Worm (Caenorhabditis elegans) whole organism, young adult: ENCODE results near the gene sipa-1.
A peak's percentile ranks its signal among the peaks of the same experiment; 100 is the strongest.

Experiments used
- F23B12.7 ChIP-seq: sonication (generic microtip); optimal IDR thresholded peaks from 2 replicates; lab custom pipeline; 2017; ENCODE audit warnings: missing genetic modification characterization, mild to moderate bottlenecking, missing compliant biosample characterization, antibody characterized with exemption, moderate library complexity; ENCODE audit not compliant: insufficient read depth
- F37B4.10 ChIP-seq: fragments of 200-800 bp; sonication (Bioruptor generic); IDR thresholded peaks from 2 replicates; pipeline ENCODE4 v1.3.6; 2022; ENCODE audit warnings: missing genetic modification characterization, missing compliant biosample characterization
- F49E8.2 ChIP-seq: sonication (generic microtip); optimal IDR thresholded peaks from 3 replicates; lab custom pipeline; 2017; ENCODE audit warnings: missing genetic modification characterization, mild to moderate bottlenecking, missing compliant biosample characterization, antibody characterized with exemption, moderate library complexity; ENCODE audit not compliant: insufficient read depth
- F55B11.4 ChIP-seq: sonication (generic microtip); optimal IDR thresholded peaks from 2 replicates; lab custom pipeline; 2016; ENCODE audit warnings: missing compliant biosample characterization, missing genetic modification characterization, borderline replicate concordance; ENCODE audit not compliant: insufficient read depth
- F57A8.1 ChIP-seq: fragments of 200-800 bp; sonication (Bioruptor generic); optimal IDR thresholded peaks from 2 replicates; lab custom pipeline; 2018; ENCODE audit warnings: mild to moderate bottlenecking, missing genetic modification characterization, moderate library complexity, missing compliant biosample characterization
- K12H6.12 ChIP-seq: fragments of 200-800 bp; sonication (Bioruptor generic); optimal IDR thresholded peaks from 2 replicates; lab custom pipeline; 2018; ENCODE audit warnings: mild to moderate bottlenecking, missing genetic modification characterization, missing compliant biosample characterization
- T07F8.4 ChIP-seq: sonication (generic microtip); optimal IDR thresholded peaks from 2 replicates; lab custom pipeline; 2016; ENCODE audit warnings: mild to moderate bottlenecking, missing genetic modification characterization, moderate library complexity, missing compliant biosample characterization
- Y79H2A.3 ChIP-seq: fragments of 200-800 bp; sonication (Bioruptor generic); conservative IDR thresholded peaks from 2 replicates; pipeline ENCODE4 v1.3.6; 2022; ENCODE audit warnings: missing genetic modification reagents, missing genetic modification characterization, missing compliant biosample characterization
- aptf-2 ChIP-seq: fragments of 200-800 bp; sonication (Bioruptor generic); conservative IDR thresholded peaks from 2 replicates; pipeline ENCODE4 v1.3.6; 2022; ENCODE audit warnings: missing genetic modification reagents, missing genetic modification characterization, missing compliant biosample characterization
- attf-6 ChIP-seq: fragments of 200-800 bp; sonication (Bioruptor generic); IDR thresholded peaks from 2 replicates; pipeline ENCODE4 v1.3.6; 2022; ENCODE audit warnings: missing genetic modification reagents, missing genetic modification characterization, missing compliant biosample characterization
- ceh-100 ChIP-seq: fragments of 200-800 bp; sonication (Bioruptor generic); IDR thresholded peaks from 2 replicates; pipeline ENCODE4 v1.3.6; 2022; ENCODE audit warnings: missing genetic modification reagents, missing genetic modification characterization, missing compliant biosample characterization
- ceh-27 ChIP-seq: fragments of 200-800 bp; sonication (Bioruptor generic); optimal IDR thresholded peaks from 2 replicates; lab custom pipeline; 2018; ENCODE audit warnings: mild to moderate bottlenecking, missing genetic modification characterization, moderate library complexity, missing compliant biosample characterization
- die-1 ChIP-seq: sonication (generic microtip); optimal IDR thresholded peaks from 2 replicates; lab custom pipeline; 2016; ENCODE audit warnings: missing genotype, mild to moderate bottlenecking, missing genetic modification characterization, missing compliant biosample characterization
- dox-1 ChIP-seq: fragments of 200-800 bp; sonication (Bioruptor generic); IDR thresholded peaks from 2 replicates; pipeline ENCODE4 v1.3.6; 2022; ENCODE audit warnings: missing genetic modification reagents, missing genetic modification characterization, missing compliant biosample characterization
- dpl-1 ChIP-seq: fragments of 150-350 bp; optimal IDR thresholded peaks from 2 replicates; lab custom pipeline; 2014; ENCODE audit warnings: missing biosample characterization, missing genetic modification reagents, missing genetic modification characterization
- ekl-4 ChIP-seq: fragments of 200-800 bp; sonication (Bioruptor generic); IDR thresholded peaks from 2 replicates; pipeline ENCODE4 v1.3.6; 2022; ENCODE audit warnings: missing genetic modification reagents, missing genetic modification characterization, missing compliant biosample characterization
- gei-17 ChIP-seq: fragments of 200-800 bp; sonication (Bioruptor generic); optimal IDR thresholded peaks from 2 replicates; lab custom pipeline; 2018; ENCODE audit warnings: mild to moderate bottlenecking, missing genetic modification characterization, missing compliant biosample characterization
- him-1 ChIP-seq: sonication (generic microtip); optimal IDR thresholded peaks from 2 replicates; lab custom pipeline; 2016; ENCODE audit warnings: missing genotype, missing genetic modification reagents, missing genetic modification characterization, missing compliant biosample characterization
- hlh-26 ChIP-seq: fragments of 200-800 bp; sonication (Bioruptor generic); conservative IDR thresholded peaks from 2 replicates; pipeline ENCODE4 v1.3.6; 2022; ENCODE audit warnings: missing genetic modification reagents, missing genetic modification characterization, missing compliant biosample characterization
- hrde-1 ChIP-seq: sonication (generic microtip); optimal IDR thresholded peaks from 2 replicates; lab custom pipeline; 2016; ENCODE audit warnings: missing genetic modification characterization, mild to moderate bottlenecking, missing compliant biosample characterization, moderate library complexity, missing genotype, missing genetic modification reagents, borderline replicate concordance
- hsf-1 ChIP-seq: fragments of 200-800 bp; sonication (Bioruptor generic); IDR thresholded peaks from 2 replicates; pipeline ENCODE4 v1.3.6; 2022; ENCODE audit warnings: missing genetic modification reagents, missing genetic modification characterization, missing compliant biosample characterization
- lin-26 ChIP-seq: fragments of 200-800 bp; sonication (Bioruptor generic); IDR thresholded peaks from 2 replicates; pipeline ENCODE4 v1.3.6; 2022; ENCODE audit warnings: missing genetic modification reagents, missing genetic modification characterization, missing compliant biosample characterization
- lsl-1 ChIP-seq: fragments of 200-800 bp; sonication (Bioruptor generic); optimal IDR thresholded peaks from 2 replicates; lab custom pipeline; 2018; ENCODE audit warnings: mild to moderate bottlenecking, missing genetic modification characterization, moderate library complexity, missing compliant biosample characterization
- madf-10 ChIP-seq: sonication (generic microtip); optimal IDR thresholded peaks from 2 replicates; lab custom pipeline; 2016; ENCODE audit warnings: mild to moderate bottlenecking, missing genetic modification characterization, missing compliant biosample characterization
- mel-28 ChIP-seq: sonication (generic microtip); optimal IDR thresholded peaks from 2 replicates; lab custom pipeline; 2016; ENCODE audit warnings: borderline replicate concordance, mild to moderate bottlenecking, missing genetic modification characterization, missing compliant biosample characterization
- nhr-120 ChIP-seq: fragments of 200-800 bp; sonication (Bioruptor generic); IDR thresholded peaks from 2 replicates; pipeline ENCODE4 v1.3.6; 2022; ENCODE audit warnings: missing genetic modification characterization, missing compliant biosample characterization
- nhr-27 ChIP-seq: fragments of 200-800 bp; sonication (Bioruptor generic); optimal IDR thresholded peaks from 2 replicates; lab custom pipeline; 2018; ENCODE audit warnings: mild to moderate bottlenecking, missing genetic modification characterization, moderate library complexity, missing compliant biosample characterization
- nhr-80 ChIP-seq: sonication (generic microtip); optimal IDR thresholded peaks from 2 replicates; lab custom pipeline; 2016; ENCODE audit warnings: missing genetic modification characterization, missing compliant biosample characterization
- nhr-90 ChIP-seq: sonication (generic microtip); optimal IDR thresholded peaks from 2 replicates; lab custom pipeline; 2016; ENCODE audit warnings: missing genotype, mild to moderate bottlenecking, missing genetic modification characterization, missing compliant biosample characterization
- pbrm-1 ChIP-seq: fragments of 200-800 bp; sonication (Bioruptor generic); IDR thresholded peaks from 2 replicates; pipeline ENCODE4 v1.3.6; 2022; ENCODE audit warnings: missing genetic modification reagents, missing genetic modification characterization, missing compliant biosample characterization
- rcor-1 ChIP-seq: fragments of 200-800 bp; sonication (Bioruptor generic); IDR thresholded peaks from 2 replicates; pipeline ENCODE4 v1.3.6; 2022; ENCODE audit warnings: missing genetic modification reagents, missing genetic modification characterization, missing compliant biosample characterization
- sea-2 ChIP-seq: fragments of 200-800 bp; sonication (Bioruptor generic); IDR thresholded peaks from 2 replicates; pipeline ENCODE4 v1.3.6; 2022; ENCODE audit warnings: missing genetic modification characterization, missing compliant biosample characterization
- snpc-1.3 ChIP-seq: sonication (generic microtip); optimal IDR thresholded peaks from 2 replicates; lab custom pipeline; 2017; ENCODE audit warnings: missing genetic modification characterization, mild to moderate bottlenecking, missing compliant biosample characterization, antibody characterized with exemption, moderate library complexity, missing genotype, missing genetic modification reagents; ENCODE audit not compliant: insufficient read depth
- snpc-3.4 ChIP-seq: sonication (generic microtip); optimal IDR thresholded peaks from 2 replicates; lab custom pipeline; 2017; ENCODE audit warnings: missing genetic modification characterization, mild to moderate bottlenecking, missing compliant biosample characterization, antibody characterized with exemption, moderate library complexity, missing genotype, missing genetic modification reagents
- snpc-4 ChIP-seq, 5 experiments: fragments of 150-350 bp in 1 of 5; sonication (generic microtip) in 4 of 5; optimal IDR thresholded peaks; 2 replicates each; lab custom pipeline; 2014 to 2018; ENCODE audit warnings: missing genetic modification characterization in 5 of 5, missing biosample characterization in 3 of 5, antibody characterized with exemption in 2 of 5, mild to moderate bottlenecking in 2 of 5, missing compliant biosample characterization in 2 of 5, missing genotype in 2 of 5, moderate library complexity in 2 of 5, missing genetic modification reagents in 1 of 5
- xnd-1 ChIP-seq: sonication (generic microtip); optimal IDR thresholded peaks from 2 replicates; lab custom pipeline; 2016; ENCODE audit warnings: missing genotype, missing genetic modification reagents, missing genetic modification characterization, missing compliant biosample characterization
- zfh-2 ChIP-seq: fragments of 200-800 bp; sonication (Bioruptor generic); conservative IDR thresholded peaks from 2 replicates; pipeline ENCODE4 v1.3.6; 2022; ENCODE audit warnings: missing genetic modification reagents, missing genetic modification characterization, missing compliant biosample characterization
- ztf-18 ChIP-seq: sonication (generic microtip); optimal IDR thresholded peaks from 2 replicates; lab custom pipeline; 2016; ENCODE audit warnings: missing genotype, mild to moderate bottlenecking, missing genetic modification characterization, missing compliant biosample characterization
- ztf-22 ChIP-seq: fragments of 200-800 bp; sonication (Bioruptor generic); optimal IDR thresholded peaks from 2 replicates; lab custom pipeline; 2018; ENCODE audit warnings: mild to moderate bottlenecking, missing genetic modification characterization, moderate library complexity, missing compliant biosample characterization
- ztf-25 ChIP-seq: fragments of 200-800 bp; sonication (Bioruptor generic); IDR thresholded peaks from 2 replicates; pipeline ENCODE4 v1.3.6; 2022; ENCODE audit warnings: missing genetic modification reagents, missing genetic modification characterization, missing compliant biosample characterization
- ztf-28 ChIP-seq: fragments of 200-800 bp; sonication (Bioruptor generic); IDR thresholded peaks from 2 replicates; pipeline ENCODE4 v1.3.6; 2022; ENCODE audit warnings: missing genetic modification reagents, missing genetic modification characterization, missing compliant biosample characterization

sipa-1 gene

ce11 chrV:11593888-11594287 lies 43.2 kb downstream of the sipa-1 start:
- TF ChIP-seq dpl-1 (GFP tag; lab: Kevin White, UChicago) (no peak), hrde-1 (tag; lab: Kevin White, UChicago) (no peak), nhr-120 (GFP tag; lab: Robert Waterston, UW) (no peak), ceh-27 (no peak), xnd-1 (tag; lab: Kevin White, UChicago) (no peak), nhr-80 (no peak), snpc-4 (GFP tag; optimal IDR thresholded peaks at IDR 0.05; lab: Kevin White, UChicago) (no peak), snpc-4 (tag; optimal IDR thresholded peaks at IDR 0.05; lab: Kevin White, UChicago) (no peak), gei-17 (GFP tag; lab: Kevin White, UChicago) (no peak), lin-26 (no peak)

- TF ChIP-seq nhr-27 (no peak), snpc-4 (GFP tag; optimal IDR thresholded peaks at IDR 0.05; lab: Kevin White, UChicago) (no peak), snpc-4 (tag; optimal IDR thresholded peaks at IDR 0.05; lab: Kevin White, UChicago) (no peak), attf-6 (GFP tag; lab: Robert Waterston, UW) (no peak), F57A8.1 (no peak), dox-1 (no peak), K12H6.12 (no peak), madf-10 (tag; lab: Kevin White, UChicago) (no peak), Y79H2A.3 (GFP tag; lab: Robert Waterston, UW) (no peak), snpc-3.4 (tag; lab: Kevin White, UChicago) (no peak), pbrm-1 (GFP tag; lab: Robert Waterston, UW) (no peak), F23B12.7 (tag; lab: Kevin White, UChicago) (no peak), sea-2 (GFP tag; lab: Robert Waterston, UW) (no peak), ztf-22 (GFP tag; lab: Kevin White, UChicago) (no peak), die-1 (tag; lab: Kevin White, UChicago) (no peak), zfh-2 (no peak), snpc-1.3 (tag; lab: Kevin White, UChicago) (no peak)
These were observed 43.7 kb downstream of the sipa-1 start, which contains the start of gene srx-80 for ce11 chrV:11593427-11593826. Gene srx-80, plus strand, starts transcription at chrV:11593727.

ce11 chrV:11589433-11589832 lies 47.7 kb downstream of the sipa-1 start, which contains the start of gene srx-82:
Gene srx-82, plus strand, starts transcription at chrV:11589733.
- no peak for TF ChIP-seq hlh-26 (GFP tag; lab: Robert Waterston, UW)
- no peak for TF ChIP-seq T07F8.4 (tag; lab: Kevin White, UChicago)
- TF ChIP-seq F55B11.4 (tag; lab: Kevin White, UChicago): no peak
- TF ChIP-seq snpc-3.4 (tag; lab: Kevin White, UChicago): no peak
- TF ChIP-seq hrde-1 (tag; lab: Kevin White, UChicago): no peak
- TF ChIP-seq nhr-90: no peak
- no peak for TF ChIP-seq die-1 (tag; lab: Kevin White, UChicago)
- no peak for TF ChIP-seq attf-6 (GFP tag; lab: Robert Waterston, UW)

ce11 chrV:11585122-11585521 lies 52.0 kb downstream of the sipa-1 start:
- peak; percentile 56 for TF ChIP-seq F49E8.2 (tag; lab: Kevin White, UChicago)
- TF ChIP-seq him-1: peak; percentile 93
- peak; percentile 51 for TF ChIP-seq ceh-100 (GFP tag; lab: Robert Waterston, UW)
- TF ChIP-seq F37B4.10 (GFP tag; lab: Robert Waterston, UW): no peak
- 0 out of 2 replicates have a peak, but pooled peaks have one; percentile 62 for TF ChIP-seq nhr-120 (GFP tag; lab: Robert Waterston, UW)
- peak; percentile 91 for TF ChIP-seq snpc-4 (GFP tag; optimal IDR thresholded peaks at IDR 0.05; lab: Kevin White, UChicago)
- TF ChIP-seq snpc-4 (tag; optimal IDR thresholded peaks at IDR 0.05; lab: Kevin White, UChicago): peak; percentile 90 to 97 (median 93)
- TF ChIP-seq nhr-27: no peak
- no peak for TF ChIP-seq ztf-28
- no peak for TF ChIP-seq hsf-1 (GFP tag; lab: Robert Waterston, UW)
- no peak for TF ChIP-seq mel-28 (tag; lab: Kevin White, UChicago)
- TF ChIP-seq ekl-4: peak; percentile 53; the same call in 1 of the 2 replicates
- TF ChIP-seq rcor-1 (GFP tag; lab: Robert Waterston, UW): peak; percentile 68
- TF ChIP-seq ztf-25 (GFP tag; lab: Robert Waterston, UW): no peak
- TF ChIP-seq aptf-2 (GFP tag; lab: Robert Waterston, UW): no peak
- TF ChIP-seq lsl-1: peak; percentile 55
- peak; percentile 17 for TF ChIP-seq ztf-18 (tag; lab: Kevin White, UChicago)
